Worm (Caenorhabditis elegans): ENCODE measurements around the gene Y51A2D.21.

Y51A2D.21 gene

ce11 chrV:18565621-18566020 lies 6.0 kb upstream of the Y51A2D.21 start:
- TF ChIP-seq ekl-4 (GFP tag; IDR thresholded peaks at IDR 0.05) (0 out of 2 replicates have a peak, but pooled peaks have one; percentile 16), lsy-27 (tag; optimal IDR thresholded peaks at IDR 0.05; ENCODE audit: borderline replicate concordance, insufficient read depth) (no peak)

DNA sequence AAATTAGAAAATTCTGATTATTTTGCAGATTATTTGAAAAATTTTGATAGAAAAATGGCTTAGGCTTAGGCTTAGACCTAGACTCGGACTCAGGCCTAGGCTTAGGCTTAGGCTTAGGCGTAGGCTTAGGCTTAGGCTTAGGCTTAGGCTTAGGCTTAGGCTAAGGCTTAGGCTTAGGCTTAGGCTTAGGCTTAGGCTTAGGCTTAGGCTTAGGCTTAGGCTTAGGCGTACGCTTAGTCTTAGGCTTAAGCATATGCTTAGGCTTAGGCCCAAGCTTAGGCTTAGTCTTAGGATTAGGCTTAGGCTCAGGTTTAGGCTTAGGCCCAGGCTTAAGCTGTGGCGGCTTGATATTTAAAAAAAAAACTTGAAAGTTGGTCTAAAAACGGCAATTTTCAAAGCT lies 5.3 kb upstream of the Y51A2D.21 start:
- TF ChIP-seq F37B4.10 (GFP tag; IDR thresholded peaks at IDR 0.05) (0 out of 2 replicates have a peak, but pooled peaks have one; percentile 47), D2030.7 (GFP tag; IDR thresholded peaks at IDR 0.05) (peak; percentile 32; the same call in 1 of the 2 replicates), dox-1 (GFP tag; IDR thresholded peaks at IDR 0.05) (peak; percentile 75)

DNA sequence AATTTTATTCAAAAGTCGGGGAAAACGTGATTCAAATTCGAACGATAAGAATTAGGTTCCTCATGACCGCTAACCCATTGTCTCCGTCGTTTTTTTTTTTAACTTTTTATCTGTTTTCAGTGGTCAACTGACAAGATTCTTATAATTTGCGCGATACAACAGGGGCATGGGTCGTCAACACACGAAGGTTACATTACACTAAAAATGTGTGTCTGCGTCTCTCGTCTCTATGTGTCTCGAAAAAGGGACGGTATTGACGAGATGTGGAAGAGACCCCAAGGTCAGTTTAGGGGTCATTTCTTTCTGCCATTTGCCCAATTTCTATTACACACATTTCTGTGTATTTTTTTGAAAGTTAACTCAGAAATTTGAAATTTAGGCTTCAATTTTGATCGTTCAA lies 2.2 kb upstream of the Y51A2D.21 start:
- TF ChIP-seq sptf-2 (GFP tag; optimal IDR thresholded peaks at IDR 0.05), result no peak
- TF ChIP-seq lin-40 (tag; optimal IDR thresholded peaks at IDR 0.05), result peak; percentile 32

ce11 chrV:18573199-18573598 lies 1.6 kb downstream of the Y51A2D.21 start:
- TF ChIP-seq ZK185.1 (tag; optimal IDR thresholded peaks at IDR 0.05; ENCODE audit: poor library complexity, severe bottlenecking) (peak; percentile 28), F23B12.7 (tag; optimal IDR thresholded peaks at IDR 0.05; ENCODE audit: insufficient read depth) (no peak), C06A6.2 (GFP tag; conservative IDR thresholded peaks at IDR 0.05) (0 out of 2 replicates have a peak, but pooled peaks have one; percentile 23), madf-6 (GFP tag; IDR thresholded peaks at IDR 0.05) (no peak), gei-17 (GFP tag; optimal IDR thresholded peaks at IDR 0.05) (peak; percentile 36), repo-1 (tag; optimal IDR thresholded peaks at IDR 0.05) (peak; percentile 86), attf-3 (GFP tag; conservative IDR thresholded peaks at IDR 0.05) (no peak), pbrm-1 (GFP tag; IDR thresholded peaks at IDR 0.05) (0 out of 2 replicates have a peak, but pooled peaks have one; percentile 9), ztf-18 (tag; optimal IDR thresholded peaks at IDR 0.05) (peak; percentile 90), lin-35 (GFP tag; optimal IDR thresholded peaks at IDR 0.05) (peak in 1 of 3 experiments; percentile 13), ztf-22 (GFP tag; optimal IDR thresholded peaks at IDR 0.05) (no peak), ztf-26 (tag; optimal IDR thresholded peaks at IDR 0.05) (peak; percentile 85), tlf-1 (GFP tag; optimal IDR thresholded peaks at IDR 0.05) (peak; percentile 49), lin-40 (tag; optimal IDR thresholded peaks at IDR 0.05) (peak; percentile 67), zim-3 (tag; optimal IDR thresholded peaks at IDR 0.05) (peak; percentile 70), snpc-4 (GFP tag; optimal IDR thresholded peaks at IDR 0.05) (no peak), snpc-4 (tag; optimal IDR thresholded peaks at IDR 0.05) (peak in 1 of 4 experiments; percentile 17), ama-1 (optimal IDR thresholded peaks at IDR 0.05) (no peak), ama-1 (GFP tag; optimal IDR thresholded peaks at IDR 0.05) (peak in 1 of 2 experiments; percentile 1), nfyb-1 (GFP tag; IDR thresholded peaks at IDR 0.05) (peak; percentile 45; the same call in 1 of the 2 replicates), ets-4 (GFP tag; optimal IDR thresholded peaks at IDR 0.05) (peak; percentile 31), athp-1 (tag; optimal IDR thresholded peaks at IDR 0.05) (no peak), B0336.3 (GFP tag; IDR thresholded peaks at IDR 0.05) (0 out of 2 replicates have a peak, but pooled peaks have one; percentile 23), cebp-1 (GFP tag; IDR thresholded peaks at IDR 0.05) (no peak), cebp-1 (tag; optimal IDR thresholded peaks at IDR 0.05) (peak; percentile 32), dox-1 (GFP tag; IDR thresholded peaks at IDR 0.05) (peak; percentile 34; the same call in 1 of the 2 replicates), lin-26 (GFP tag; IDR thresholded peaks at IDR 0.05) (0 out of 2 replicates have a peak, but pooled peaks have one; percentile 58), snpc-3.4 (tag; optimal IDR thresholded peaks at IDR 0.05) (no peak), K11D2.4 (GFP tag; IDR thresholded peaks at IDR 0.05) (0 out of 2 replicates have a peak, but pooled peaks have one; percentile 50), chd-7 (tag; optimal IDR thresholded peaks at IDR 0.05) (peak; percentile 37), B0261.1 (tag; optimal IDR thresholded peaks at IDR 0.05) (no peak)

All from whole organism, young adult.